Worm (Caenorhabditis elegans) whole organism, L4 larva: ENCODE data around the gene srab-23.
A peak's percentile ranks its signal among the peaks of the same experiment; 100 is the strongest.

Source experiments
- D1046.2 ChIP-seq: fragments of 200-800 bp; sonication (Bioruptor generic); IDR thresholded peaks from 2 replicates; pipeline ENCODE4 v1.3.6; 2022; ENCODE audit warnings: missing genetic modification characterization, missing compliant biosample characterization
- F26F4.8 ChIP-seq: fragments of 200-800 bp; sonication (Bioruptor generic); conservative IDR thresholded peaks from 2 replicates; pipeline ENCODE4 v1.3.6; 2022; ENCODE audit warnings: missing genetic modification characterization, missing compliant biosample characterization
- Y105C5A.15 ChIP-seq: fragments of 200-800 bp; sonication (Bioruptor generic); IDR thresholded peaks from 2 replicates; pipeline ENCODE4 v1.3.6; 2022; ENCODE audit warnings: missing genetic modification characterization, missing compliant biosample characterization
- ZK546.5 ChIP-seq, 2 experiments: sonication (generic microtip); optimal IDR thresholded peaks; 2 replicates each; lab custom pipeline; 2017; ENCODE audit warnings: missing biosample characterization in 2 of 2, missing genetic modification characterization in 2 of 2
- aha-1 ChIP-seq: fragments of 150-350 bp; peaks from one replicate; lab custom pipeline; 2014; ENCODE audit warnings: missing biosample characterization, missing genetic modification characterization
- ama-1 ChIP-seq: fragments of 150-350 bp; optimal IDR thresholded peaks from 2 replicates; lab custom pipeline; 2014; ENCODE audit warnings: inconsistent platforms, mixed read lengths
- arid-1 ChIP-seq: fragments of 200-800 bp; sonication (Bioruptor generic); conservative IDR thresholded peaks from 2 replicates; pipeline ENCODE4 v1.3.6; 2022; ENCODE audit warnings: missing genetic modification reagents, missing genetic modification characterization, missing compliant biosample characterization
- ceh-44 ChIP-seq: fragments of 200-800 bp; sonication (Bioruptor generic); IDR thresholded peaks from 2 replicates; pipeline ENCODE4 v1.3.6; 2022; ENCODE audit warnings: missing genetic modification reagents, missing genetic modification characterization, missing compliant biosample characterization
- ctbp-1 ChIP-seq: fragments of 200-800 bp; sonication (Bioruptor generic); IDR thresholded peaks from 2 replicates; pipeline ENCODE4 v1.3.6; 2022; ENCODE audit warnings: missing genetic modification reagents, missing genetic modification characterization, missing compliant biosample characterization
- daf-16 ChIP-seq, 3 experiments: sonication (generic microtip); optimal IDR thresholded peaks; 2 replicates each; lab custom pipeline; 2016 to 2017; ENCODE audit warnings: missing genetic modification characterization in 3 of 3, missing genetic modification reagents in 3 of 3, mild to moderate bottlenecking in 2 of 3, missing compliant biosample characterization in 2 of 3, missing biosample characterization in 1 of 3, moderate library complexity in 1 of 3
- daf-8 ChIP-seq: fragments of 200-800 bp; sonication (Bioruptor generic); IDR thresholded peaks from 2 replicates; pipeline ENCODE4 v1.3.6; 2022; ENCODE audit warnings: missing genetic modification characterization, missing compliant biosample characterization
- dmd-8 ChIP-seq: fragments of 200-800 bp; sonication (Bioruptor generic); IDR thresholded peaks from 2 replicates; pipeline ENCODE4 v1.3.6; 2022; ENCODE audit warnings: missing genetic modification characterization, missing compliant biosample characterization
- dpl-1 ChIP-seq: fragments of 150-350 bp; optimal IDR thresholded peaks from 2 replicates; lab custom pipeline; 2014; ENCODE audit warnings: missing biosample characterization, missing genetic modification reagents, missing genetic modification characterization
- duxl-1 ChIP-seq: sonication (generic microtip); optimal IDR thresholded peaks from 2 replicates; lab custom pipeline; 2016; ENCODE audit warnings: mild to moderate bottlenecking, missing genetic modification characterization, moderate library complexity, missing compliant biosample characterization; ENCODE audit not compliant: poor library complexity
- dve-1 ChIP-seq: sonication (generic microtip); optimal IDR thresholded peaks from 2 replicates; lab custom pipeline; 2017; ENCODE audit warnings: antibody characterized with exemption, mild to moderate bottlenecking, missing genetic modification characterization, missing compliant biosample characterization; ENCODE audit not compliant: insufficient read depth
- egl-43 ChIP-seq: fragments of 200-800 bp; sonication (Bioruptor generic); IDR thresholded peaks from 2 replicates; pipeline ENCODE4 v1.3.6; 2022; ENCODE audit warnings: missing genetic modification reagents, missing genetic modification characterization, missing compliant biosample characterization
- hif-1 ChIP-seq, 2 experiments: sonication (generic microtip); optimal IDR thresholded peaks; 2 replicates each; lab custom pipeline; 2016 to 2017; ENCODE audit warnings: missing compliant biosample characterization in 2 of 2, missing genetic modification characterization in 2 of 2, missing genetic modification reagents in 2 of 2, missing genotype in 2 of 2, mild to moderate bottlenecking in 1 of 2
- hlh-11 ChIP-seq: fragments of 200-800 bp; sonication (Bioruptor generic); optimal IDR thresholded peaks from 2 replicates; lab custom pipeline; 2018; ENCODE audit warnings: mild to moderate bottlenecking, missing genetic modification characterization, missing compliant biosample characterization
- hlh-30 ChIP-seq: sonication (generic microtip); optimal IDR thresholded peaks from 2 replicates; lab custom pipeline; 2017; ENCODE audit warnings: antibody characterized with exemption, mild to moderate bottlenecking, missing genetic modification characterization, missing compliant biosample characterization; ENCODE audit not compliant: insufficient read depth
- hmg-1.1 ChIP-seq: fragments of 200-800 bp; sonication (Bioruptor generic); IDR thresholded peaks from 2 replicates; pipeline ENCODE4 v1.3.6; 2022; ENCODE audit warnings: missing genetic modification reagents, missing genetic modification characterization, missing compliant biosample characterization
- jun-1 ChIP-seq: fragments of 150-350 bp; optimal IDR thresholded peaks from 2 replicates; lab custom pipeline; 2014; ENCODE audit warnings: missing biosample characterization, missing genetic modification reagents, missing genetic modification characterization
- lim-7 ChIP-seq: fragments of 200-800 bp; sonication (Bioruptor generic); IDR thresholded peaks from 2 replicates; pipeline ENCODE4 v1.3.6; 2022; ENCODE audit warnings: missing genetic modification characterization, missing compliant biosample characterization
- lin-13 ChIP-seq: fragments of 150-350 bp; optimal IDR thresholded peaks from 2 replicates; lab custom pipeline; 2014; ENCODE audit warnings: missing biosample characterization, missing genetic modification reagents, missing genetic modification characterization
- lin-38 ChIP-seq: fragments of 200-800 bp; sonication (Bioruptor generic); IDR thresholded peaks from 2 replicates; pipeline ENCODE4 v1.3.6; 2022; ENCODE audit warnings: missing genetic modification reagents, missing genetic modification characterization, missing compliant biosample characterization
- lsy-2 ChIP-seq, 2 experiments: fragments of 150-350 bp in 1 of 2; sonication (generic microtip) in 1 of 2; optimal IDR thresholded peaks; 2 replicates each; lab custom pipeline; 2014 to 2017; ENCODE audit warnings: missing biosample characterization in 2 of 2, missing genetic modification characterization in 2 of 2
- madf-5 ChIP-seq, 2 experiments: fragments of 200-800 bp; sonication (Bioruptor generic); IDR thresholded peaks; 2 replicates each; pipeline ENCODE4 v1.3.6; 2022; ENCODE audit warnings: missing compliant biosample characterization in 2 of 2, missing genetic modification characterization in 2 of 2
- mdl-1 ChIP-seq, 2 experiments: fragments of 150-350 bp in 1 of 2; sonication (generic microtip) in 1 of 2; optimal IDR thresholded peaks; 2 replicates each; lab custom pipeline; 2014 to 2017; ENCODE audit warnings: missing biosample characterization in 2 of 2, missing genetic modification characterization in 2 of 2
- mdt-29 ChIP-seq: fragments of 200-800 bp; sonication (Bioruptor generic); IDR thresholded peaks from 2 replicates; pipeline ENCODE4 v1.3.6; 2022; ENCODE audit warnings: missing genetic modification reagents, missing genetic modification characterization, missing compliant biosample characterization
- mep-1 ChIP-seq: fragments of 150-350 bp; sonication (generic microtip); optimal IDR thresholded peaks from 3 replicates; lab custom pipeline; 2014; ENCODE audit warnings: missing biosample characterization, missing genetic modification characterization
- mes-2 ChIP-seq: sonication (generic microtip); optimal IDR thresholded peaks from 2 replicates; lab custom pipeline; 2016; ENCODE audit warnings: missing genotype, mild to moderate bottlenecking, missing genetic modification characterization, missing compliant biosample characterization; ENCODE audit not compliant: poor library complexity, severe bottlenecking
- mxl-2 ChIP-seq: fragments of 200-800 bp; sonication (Bioruptor generic); conservative IDR thresholded peaks from 2 replicates; pipeline ENCODE4 v1.3.6; 2022; ENCODE audit warnings: missing genetic modification reagents, missing genetic modification characterization, missing compliant biosample characterization
- mxl-3 ChIP-seq: fragments of 200-800 bp; sonication (Bioruptor generic); optimal IDR thresholded peaks from 2 replicates; lab custom pipeline; 2018; ENCODE audit warnings: mild to moderate bottlenecking, missing genetic modification characterization, missing compliant biosample characterization
- nhr-237 ChIP-seq: sonication (generic microtip); optimal IDR thresholded peaks from 2 replicates; lab custom pipeline; 2017; ENCODE audit warnings: missing biosample characterization, missing genetic modification characterization
- nhr-25 ChIP-seq: sonication (generic microtip); optimal IDR thresholded peaks from 2 replicates; lab custom pipeline; 2017; ENCODE audit warnings: missing genetic modification characterization, mild to moderate bottlenecking, missing compliant biosample characterization, antibody characterized with exemption, moderate library complexity, borderline replicate concordance; ENCODE audit not compliant: insufficient read depth
- nhr-28 ChIP-seq: fragments of 150-350 bp; optimal IDR thresholded peaks from 2 replicates; lab custom pipeline; 2014; ENCODE audit warnings: missing biosample characterization, missing genetic modification characterization
- php-3 ChIP-seq: fragments of 200-800 bp; sonication (Bioruptor generic); IDR thresholded peaks from 2 replicates; pipeline ENCODE4 v1.3.6; 2022; ENCODE audit warnings: missing genetic modification reagents, missing genetic modification characterization, missing compliant biosample characterization
- rbr-2 ChIP-seq: sonication (generic microtip); optimal IDR thresholded peaks from 2 replicates; lab custom pipeline; 2016; ENCODE audit warnings: missing genotype, missing genetic modification characterization, missing compliant biosample characterization
- set-16 ChIP-seq: fragments of 200-800 bp; sonication (Bioruptor generic); IDR thresholded peaks from 2 replicates; pipeline ENCODE4 v1.3.6; 2022; ENCODE audit warnings: missing genetic modification reagents, missing genetic modification characterization, missing compliant biosample characterization
- snpc-1.2 ChIP-seq: fragments of 200-800 bp; sonication (Bioruptor generic); IDR thresholded peaks from 2 replicates; pipeline ENCODE4 v1.3.6; 2022; ENCODE audit warnings: missing genetic modification reagents, missing genetic modification characterization, missing compliant biosample characterization
- unc-130 ChIP-seq: sonication (generic microtip); optimal IDR thresholded peaks from 2 replicates; lab custom pipeline; 2016; ENCODE audit warnings: missing genetic modification reagents, missing genetic modification characterization, missing compliant biosample characterization
- unc-62 ChIP-seq, 3 experiments: fragments of 150-350 bp in 1 of 3; sonication (generic microtip); optimal IDR thresholded peaks in 2 of 3; peaks in 1 of 3; 1 replicate in 1 of 3; 2 replicates in 2 of 3; lab custom pipeline; 2014 to 2017; ENCODE audit warnings: missing biosample characterization in 3 of 3, missing genetic modification characterization in 3 of 3, missing genetic modification reagents in 3 of 3, missing genotype in 1 of 3

srab-23 gene

ce11 chrV:2067985-2068499 is 32.6 kb upstream of the srab-23 start, which contains the start of gene lbp-9:
Gene lbp-9 (plus strand): TSS chrV:2068449.
- TF ChIP-seq lin-38 (GFP tag; lab: Robert Waterston, UW): peak; percentile 8; the same call in 1 of the 2 replicates
- peak; percentile 66; the same call in 1 of the 2 replicates for TF ChIP-seq lim-7
- TF ChIP-seq set-16 (GFP tag; lab: Robert Waterston, UW): peak; percentile 58
- peak; percentile 92 for TF ChIP-seq mxl-3
- TF ChIP-seq hlh-30 (tag; lab: Kevin White, UChicago): peak; percentile 96
- peak; percentile 49 for TF ChIP-seq nhr-25 (tag; lab: Kevin White, UChicago)
- TF ChIP-seq ama-1 (lab: Kevin White, UChicago): peak; percentile 23
- no peak for TF ChIP-seq unc-62 (GFP tag; optimal IDR thresholded peaks at IDR 0.05 in 1 of 2; lab: Kevin White, UChicago)
- TF ChIP-seq unc-62 (tag; optimal IDR thresholded peaks at IDR 0.05; lab: Kevin White, UChicago): no peak
- TF ChIP-seq daf-8 (GFP tag; lab: Robert Waterston, UW): no peak
- TF ChIP-seq aha-1 (tag; lab: Kevin White, UChicago): peak; percentile 97
- TF ChIP-seq ZK546.5 (tag; optimal IDR thresholded peaks at IDR 0.05; lab: Kevin White, UChicago): no peak
- no peak for TF ChIP-seq ceh-44 (GFP tag; lab: Robert Waterston, UW)
- no peak for TF ChIP-seq mxl-2 (GFP tag; lab: Robert Waterston, UW)
- TF ChIP-seq mep-1: peak; percentile 67
- TF ChIP-seq dmd-8: 0 out of 2 replicates have a peak, but pooled peaks have one; percentile 47
- peak; percentile 73 for TF ChIP-seq hlh-11 (tag; lab: Kevin White, UChicago)
- TF ChIP-seq madf-5 (GFP tag; IDR thresholded peaks at IDR 0.05; lab: Robert Waterston, UW): no peak
- TF ChIP-seq dpl-1 (GFP tag; lab: Kevin White, UChicago): peak; percentile 17
- TF ChIP-seq egl-43: peak; percentile 47; the same call in 1 of the 2 replicates
- peak; percentile 53 for TF ChIP-seq nhr-28 (tag; lab: Kevin White, UChicago)
- TF ChIP-seq F26F4.8 (GFP tag; lab: Robert Waterston, UW): no peak
- no peak for TF ChIP-seq jun-1 (tag; lab: Kevin White, UChicago)
- peak; percentile 28 for TF ChIP-seq rbr-2 (tag; lab: Kevin White, UChicago)
- 0 out of 2 replicates have a peak, but pooled peaks have one; percentile 9 for TF ChIP-seq arid-1 (GFP tag; lab: Robert Waterston, UW)
- peak; percentile 46 for TF ChIP-seq mes-2
- TF ChIP-seq Y105C5A.15 (GFP tag; lab: Robert Waterston, UW): no peak
- TF ChIP-seq ctbp-1 (GFP tag; lab: Robert Waterston, UW): peak; percentile 46; the same call in 1 of the 2 replicates
- TF ChIP-seq php-3: 0 out of 2 replicates have a peak, but pooled peaks have one; percentile 30
- TF ChIP-seq hif-1 (tag; optimal IDR thresholded peaks at IDR 0.05; lab: Kevin White, UChicago): peak in 1 of 2 experiments; percentile 1
- no peak for TF ChIP-seq unc-130
- TF ChIP-seq daf-16 (GFP tag; optimal IDR thresholded peaks at IDR 0.05; lab: Kevin White, UChicago): no peak
- TF ChIP-seq daf-16 (tag; optimal IDR thresholded peaks at IDR 0.05; lab: Kevin White, UChicago): peak; percentile 16
- peak in 1 of 2 experiments; percentile 47 for TF ChIP-seq lsy-2 (tag; optimal IDR thresholded peaks at IDR 0.05; lab: Kevin White, UChicago)
- TF ChIP-seq duxl-1: peak; percentile 6
- peak; percentile 25; the same call in 1 of the 2 replicates for TF ChIP-seq mdt-29 (GFP tag; lab: Robert Waterston, UW)
- peak; percentile 43; the same call in 1 of the 2 replicates for TF ChIP-seq snpc-1.2
- peak; percentile 69 for TF ChIP-seq dve-1 (tag; lab: Kevin White, UChicago)
- peak; percentile 12 for TF ChIP-seq lin-13
- peak in 1 of 2 experiments; percentile 88 for TF ChIP-seq mdl-1 (tag; optimal IDR thresholded peaks at IDR 0.05; lab: Kevin White, UChicago)
- no peak for TF ChIP-seq nhr-237 (tag; lab: Kevin White, UChicago)
- 0 out of 2 replicates have a peak, but pooled peaks have one; percentile 16 for TF ChIP-seq D1046.2 (GFP tag; lab: Robert Waterston, UW)
- peak; percentile 55; the same call in 1 of the 2 replicates for TF ChIP-seq hmg-1.1 (GFP tag; lab: Robert Waterston, UW)
